Worm (Caenorhabditis elegans) whole organism, L1 larva: ENCODE results near the gene sma-6.

Experiments
- ama-1 ChIP-seq: fragments of 150-350 bp; optimal IDR thresholded peaks from 2 replicates; lab custom pipeline; 2014
- ceh-82 ChIP-seq, 3 experiments: fragments of 150-350 bp in 1 of 3; sonication (generic microtip) in 2 of 3; optimal IDR thresholded peaks; 2 replicates each; lab custom pipeline; 2014 to 2017; ENCODE audit warnings: missing biosample characterization in 3 of 3, missing genetic modification characterization in 3 of 3
- egl-13 ChIP-seq: sonication (generic microtip); optimal IDR thresholded peaks from 2 replicates; lab custom pipeline; 2016; ENCODE audit warnings: missing genotype, missing genetic modification reagents, missing genetic modification characterization, missing compliant biosample characterization
- elt-2 ChIP-seq: sonication (generic microtip); optimal IDR thresholded peaks from 2 replicates; lab custom pipeline; 2016; ENCODE audit warnings: missing genetic modification characterization, mild to moderate bottlenecking, inconsistent platforms, missing compliant biosample characterization, missing genetic modification reagents
- irx-1 ChIP-seq: sonication (generic microtip); optimal IDR thresholded peaks from 2 replicates; lab custom pipeline; 2016; ENCODE audit warnings: missing genetic modification characterization, missing compliant biosample characterization
- lin-13 ChIP-seq: fragments of 150-350 bp; optimal IDR thresholded peaks from 2 replicates; lab custom pipeline; 2014; ENCODE audit warnings: missing biosample characterization, missing genetic modification reagents, missing genetic modification characterization
- lin-39 ChIP-seq: fragments of 150-350 bp; optimal IDR thresholded peaks from 2 replicates; lab custom pipeline; 2014; ENCODE audit warnings: missing biosample characterization, missing genetic modification reagents, missing genetic modification characterization
- mdl-1 ChIP-seq, 2 experiments: fragments of 150-350 bp; optimal IDR thresholded peaks; 2 replicates each; lab custom pipeline; 2014 to 2017; ENCODE audit warnings: missing biosample characterization in 2 of 2, missing genetic modification characterization in 2 of 2, inconsistent platforms in 1 of 2
- nhr-12 ChIP-seq: sonication (generic microtip); optimal IDR thresholded peaks from 2 replicates; lab custom pipeline; 2017; ENCODE audit warnings: missing biosample characterization, missing genetic modification characterization
- nhr-237 ChIP-seq: fragments of 150-350 bp; optimal IDR thresholded peaks from 2 replicates; lab custom pipeline; 2014; ENCODE audit warnings: missing biosample characterization, missing genetic modification characterization
- nhr-77 ChIP-seq: fragments of 150-350 bp; optimal IDR thresholded peaks from 2 replicates; lab custom pipeline; 2014; ENCODE audit warnings: missing biosample characterization, missing genetic modification characterization
- nhr-90 ChIP-seq: sonication (generic microtip); optimal IDR thresholded peaks from 2 replicates; lab custom pipeline; 2016; ENCODE audit warnings: mild to moderate bottlenecking, missing genetic modification characterization, missing compliant biosample characterization; ENCODE audit not compliant: poor library complexity
- pqm-1 ChIP-seq: sonication (generic microtip); optimal IDR thresholded peaks from 3 replicates; lab custom pipeline; 2017; ENCODE audit warnings: missing biosample characterization, missing genetic modification characterization
- snpc-4 ChIP-seq: fragments of 150-350 bp; optimal IDR thresholded peaks from 2 replicates; lab custom pipeline; 2014; ENCODE audit warnings: missing biosample characterization, missing genetic modification characterization

DNA sequence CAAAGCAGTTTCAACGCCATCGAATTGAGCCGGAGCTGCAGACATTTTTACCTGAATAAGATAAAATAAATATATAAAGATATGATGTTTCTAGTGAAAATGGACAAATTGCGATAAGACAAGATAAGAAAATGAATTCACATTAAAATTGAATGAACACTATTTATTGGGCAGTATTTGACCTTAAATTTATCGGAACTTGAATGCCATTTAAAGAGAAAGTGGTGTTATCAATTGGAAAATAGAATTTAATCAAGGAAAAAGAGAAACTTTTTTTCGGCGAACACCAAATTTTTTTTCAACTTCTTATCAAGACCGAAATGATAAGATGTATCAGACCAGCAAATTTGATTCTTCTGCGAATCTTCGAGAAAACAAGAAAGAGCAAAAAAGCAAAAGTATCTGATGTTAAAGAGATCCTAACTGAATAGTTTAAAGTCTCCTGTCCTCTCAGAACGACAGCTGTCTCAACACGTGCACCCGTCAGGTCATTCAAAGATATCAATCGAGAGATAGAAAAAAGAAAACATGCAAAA lies 34.2 kb upstream of the sma-6 start, which contains the start of gene upb-1:
- TF ChIP-seq lin-39 (tag; lab: Kevin White, UChicago) (no peak), elt-2 (tag; lab: Kevin White, UChicago) (peak; percentile 32), lin-13 (no peak), mdl-1 (tag; optimal IDR thresholded peaks at IDR 0.05; lab: Kevin White, UChicago) (peak in 1 of 2 experiments; percentile 64), snpc-4 (tag; lab: Kevin White, UChicago) (no peak), nhr-12 (tag; lab: Kevin White, UChicago) (no peak), nhr-90 (tag; lab: Kevin White, UChicago) (no peak), ama-1 (no peak), pqm-1 (tag; lab: Kevin White, UChicago) (no peak), ceh-82 (tag; optimal IDR thresholded peaks at IDR 0.05; lab: Kevin White, UChicago) (no peak), egl-13 (no peak), nhr-77 (no peak), irx-1 (tag; lab: Kevin White, UChicago) (no peak), nhr-237 (tag; lab: Kevin White, UChicago) (no peak)
